Worm (Caenorhabditis elegans): ENCODE measurements around the gene ZK1248.19.

Gene ZK1248.19

DNA sequence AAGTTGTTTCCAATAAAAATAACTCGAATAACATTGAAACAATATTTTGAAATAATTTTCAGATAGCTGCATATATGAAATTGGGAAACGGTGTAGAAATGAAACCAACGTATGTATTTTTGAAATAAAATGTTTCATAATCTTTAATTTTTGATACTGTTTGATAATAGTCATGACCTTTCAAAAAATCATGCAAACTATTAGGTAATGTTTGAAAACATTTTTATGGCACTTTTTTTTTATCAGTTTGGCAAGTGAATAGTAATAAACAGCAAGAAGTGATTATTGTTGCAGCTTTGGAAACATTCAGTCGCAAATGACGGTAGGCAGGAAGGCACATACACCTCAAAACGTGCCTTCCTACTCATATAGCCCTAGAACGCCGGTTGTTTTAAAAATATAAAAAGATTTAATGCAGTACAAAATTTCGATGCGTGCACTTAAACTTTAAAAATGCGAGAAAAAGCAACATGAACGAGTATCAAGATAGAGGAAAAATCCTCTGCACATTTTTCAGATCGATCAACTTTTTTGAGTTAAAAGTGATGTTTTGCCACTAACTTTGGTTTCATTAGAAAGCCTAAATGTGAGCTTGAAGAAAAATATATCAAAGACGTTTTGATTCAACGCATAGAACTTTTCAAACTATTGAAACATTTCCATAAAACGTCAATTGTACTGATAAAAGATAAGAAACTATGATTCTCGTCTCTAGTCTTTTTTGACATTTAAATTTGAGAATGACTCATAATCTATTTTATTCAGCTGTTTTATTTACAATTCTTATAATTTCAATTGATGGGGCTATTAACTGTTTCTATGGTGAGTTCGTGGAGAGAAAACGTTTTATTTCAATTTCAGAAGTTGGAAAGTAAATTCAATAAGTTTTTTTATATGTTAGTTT, 26.4 kb upstream of the ZK1248.19 start, which contains the start of gene F55C12.19 (continued):
- no peak for TF ChIP-seq ceh-18 (tag; optimal IDR thresholded peaks at IDR 0.05)

DNA sequence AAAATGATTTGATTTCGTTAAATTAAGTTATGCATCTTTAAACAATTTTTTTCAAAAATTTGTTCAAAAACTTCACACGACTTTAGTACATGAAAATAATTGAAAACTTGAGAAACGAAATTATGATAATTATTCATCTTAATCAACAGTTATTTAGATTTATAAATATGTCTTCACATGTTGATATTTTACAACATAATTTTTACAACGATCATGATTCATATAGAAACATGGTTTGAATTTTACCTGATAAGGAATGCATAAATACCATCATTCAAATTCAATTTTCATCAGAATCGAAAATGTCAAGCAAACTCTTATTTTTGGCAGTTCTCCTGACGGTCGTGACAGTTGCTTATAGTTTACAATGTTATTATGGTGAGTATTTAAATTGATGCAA, 24.7 kb upstream of the ZK1248.19 start, which contains the start of gene tag-234:
Gene tag-234 (plus strand): TSS at position 301 of the 400 bp plus-strand sequence.
- no peak for TF ChIP-seq gmeb-2 (tag; optimal IDR thresholded peaks at IDR 0.05)

DNA sequence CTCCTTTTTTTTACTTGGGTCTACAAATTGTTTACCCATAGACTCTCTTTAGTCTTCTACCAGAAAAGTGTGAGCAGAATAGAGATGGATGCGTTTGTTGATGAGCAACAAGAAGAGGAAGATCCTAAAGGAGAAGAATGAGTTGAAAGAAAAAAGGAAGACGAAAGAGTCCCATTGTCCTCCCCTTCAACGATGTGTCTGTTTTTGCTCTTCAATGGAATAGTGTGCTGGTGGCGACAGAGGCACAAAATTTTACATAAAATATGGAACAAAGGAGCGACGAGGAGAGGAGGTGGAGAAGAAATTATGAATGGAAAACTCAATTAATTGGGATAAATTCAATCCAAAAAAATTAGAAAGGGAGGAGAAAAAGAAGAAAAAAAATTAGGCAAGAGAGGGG, 21.4 kb upstream of the ZK1248.19 start:
- TF ChIP-seq ceh-31 (tag; optimal IDR thresholded peaks at IDR 0.05) (peak; percentile 41), lim-6 (tag; optimal IDR thresholded peaks at IDR 0.05) (no peak), unc-3 (GFP tag; conservative IDR thresholded peaks at IDR 0.05) (no peak), unc-3 (tag; optimal IDR thresholded peaks at IDR 0.05) (no peak), unc-42 (tag; optimal IDR thresholded peaks at IDR 0.05) (peak; percentile 5), eyg-1 (tag; optimal IDR thresholded peaks at IDR 0.05) (no peak), ceh-9 (tag; optimal IDR thresholded peaks at IDR 0.05) (no peak), hlh-6 (tag; optimal IDR thresholded peaks at IDR 0.05) (no peak)

- no peak for TF ChIP-seq nfya-1 (tag; optimal IDR thresholded peaks at IDR 0.05)
- no peak for TF ChIP-seq unc-3 (GFP tag; conservative IDR thresholded peaks at IDR 0.05)
- TF ChIP-seq unc-3 (tag; optimal IDR thresholded peaks at IDR 0.05): no peak
- no peak for TF ChIP-seq pag-3 (tag; optimal IDR thresholded peaks at IDR 0.05; ENCODE audit: borderline replicate concordance)
- TF ChIP-seq tbx-7 (tag; optimal IDR thresholded peaks at IDR 0.05): no peak
- no peak for TF ChIP-seq hlh-15 (tag; optimal IDR thresholded peaks at IDR 0.05)
- no peak for TF ChIP-seq lim-6 (tag; optimal IDR thresholded peaks at IDR 0.05)
- TF ChIP-seq C38D4.7 (GFP tag; optimal IDR thresholded peaks at IDR 0.05): no peak
- no peak for TF ChIP-seq ceh-24 (tag; optimal IDR thresholded peaks at IDR 0.05)
- no peak for TF ChIP-seq ttx-3 (tag; optimal IDR thresholded peaks at IDR 0.05)
- no peak for TF ChIP-seq pha-2 (tag; optimal IDR thresholded peaks at IDR 0.05)
- TF ChIP-seq pax-1 (tag; optimal IDR thresholded peaks at IDR 0.05): no peak
- no peak for TF ChIP-seq pros-1 (tag; optimal IDR thresholded peaks at IDR 0.05)
- no peak for TF ChIP-seq K02D7.2 (tag; optimal IDR thresholded peaks at IDR 0.05)
- TF ChIP-seq hlh-30 (tag; optimal IDR thresholded peaks at IDR 0.05; ENCODE audit: insufficient read depth): no peak
- no peak for TF ChIP-seq elt-4 (tag; optimal IDR thresholded peaks at IDR 0.05)
- no peak for TF ChIP-seq tbx-2 (tag; optimal IDR thresholded peaks at IDR 0.05)
- TF ChIP-seq zip-5 (tag; optimal IDR thresholded peaks at IDR 0.05): no peak
- no peak for TF ChIP-seq unc-55 (GFP tag; optimal IDR thresholded peaks at IDR 0.05)
- no peak for TF ChIP-seq dmd-4 (tag; optimal IDR thresholded peaks at IDR 0.05; ENCODE audit: borderline replicate concordance)
- TF ChIP-seq ceh-48 (tag; optimal IDR thresholded peaks at IDR 0.05): no peak
Measured at ce11 chrII:5858322-5858721, 19.1 kb upstream of the ZK1248.19 start, which contains the start of gene F55C12.4. F55C12.4 (minus strand) TSS chrII:5858422.

DNA sequence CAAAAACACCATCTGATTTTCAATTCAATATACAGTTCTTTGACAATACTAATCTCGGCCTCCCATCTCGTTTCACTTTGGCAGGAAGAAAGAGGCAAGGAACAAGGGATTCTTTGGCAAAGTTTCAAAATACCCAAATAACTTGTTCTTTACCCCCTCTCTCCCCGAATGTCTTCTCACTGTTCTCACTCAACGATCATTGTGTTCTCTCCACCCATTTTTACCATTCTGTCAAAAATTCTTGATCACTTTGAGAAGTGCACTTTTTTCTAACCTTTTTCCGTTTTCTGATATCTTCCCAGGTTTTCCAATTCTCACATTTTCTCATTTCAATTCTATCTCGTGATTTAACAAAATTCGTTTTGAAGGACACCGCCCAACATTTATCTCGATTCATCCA, 14.9 kb upstream of the ZK1248.19 start, which contains the start of gene H41C03.1:
Gene H41C03.1 (plus strand): TSS at position 301 of the 400 bp plus-strand sequence.
- TF ChIP-seq mec-3 (tag; optimal IDR thresholded peaks at IDR 0.05; ENCODE audit: borderline replicate concordance): no peak
- no peak for TF ChIP-seq K02D7.2 (tag; optimal IDR thresholded peaks at IDR 0.05)
- no peak for TF ChIP-seq unc-3 (GFP tag; conservative IDR thresholded peaks at IDR 0.05)
- TF ChIP-seq unc-3 (tag; optimal IDR thresholded peaks at IDR 0.05): no peak
- no peak for TF ChIP-seq zip-5 (tag; optimal IDR thresholded peaks at IDR 0.05)
- TF ChIP-seq ceh-45 (GFP tag; IDR thresholded peaks at IDR 0.05): no peak
- TF ChIP-seq pat-9 (tag; optimal IDR thresholded peaks at IDR 0.05): no peak
- TF ChIP-seq Y22D7AL.16 (tag; optimal IDR thresholded peaks at IDR 0.05): no peak

All from whole organism, late embryonic.